Fruit fly (Drosophila melanogaster) whole organism, embryonic: Measurements from ENCODE around the gene CG34462.

Experiments
- Antp ChIP-seq: fragments of 200-800 bp; sonication (Bioruptor generic); optimal IDR thresholded peaks from 3 replicates; lab custom pipeline; 2016; ENCODE audit warnings: missing biosample characterization, missing genetic modification characterization
- Bteb2 ChIP-seq: fragments of 200-800 bp; sonication (Bioruptor generic); optimal IDR thresholded peaks from 2 replicates; lab custom pipeline; 2016; ENCODE audit warnings: missing biosample characterization, missing genetic modification characterization
- CG11085 ChIP-seq: fragments of 200-800 bp; sonication (Bioruptor generic); IDR thresholded peaks from 2 replicates; pipeline ENCODE4 v1.3.6; 2022; ENCODE audit warnings: missing biosample characterization, missing genetic modification characterization
- CG11247 ChIP-seq: fragments of 200-800 bp; sonication (Bioruptor generic); IDR thresholded peaks from 2 replicates; pipeline ENCODE4 v1.3.6; 2022; ENCODE audit warnings: missing biosample characterization, missing genetic modification characterization
- CG12942 ChIP-seq: fragments of 200-800 bp; sonication (Bioruptor generic); optimal IDR thresholded peaks from 3 replicates; lab custom pipeline; 2016; ENCODE audit warnings: missing biosample characterization, missing genetic modification characterization
- CG14441 ChIP-seq: fragments of 200-800 bp; sonication (Bioruptor generic); IDR thresholded peaks from 2 replicates; pipeline ENCODE4 v1.3.6; 2022; ENCODE audit warnings: missing biosample characterization, missing genetic modification characterization
- CG15269 ChIP-seq: fragments of 200-800 bp; sonication (Bioruptor generic); optimal IDR thresholded peaks from 2 replicates; lab custom pipeline; 2018; ENCODE audit warnings: missing biosample characterization, mild to moderate bottlenecking, missing genetic modification characterization, moderate library complexity
- CG15479 ChIP-seq: fragments of 200-800 bp; sonication (Bioruptor generic); optimal IDR thresholded peaks from 3 replicates; lab custom pipeline; 2019; ENCODE audit warnings: missing biosample characterization, mild to moderate bottlenecking, missing genetic modification characterization, moderate library complexity
- CG17912 ChIP-seq: fragments of 200-800 bp; sonication (Bioruptor generic); optimal IDR thresholded peaks from 2 replicates; lab custom pipeline; 2018; ENCODE audit warnings: missing biosample characterization, mild to moderate bottlenecking, missing genetic modification characterization
- CG2129 ChIP-seq: fragments of 200-800 bp; sonication (Bioruptor generic); IDR thresholded peaks from 2 replicates; pipeline ENCODE4 v1.3.6; 2022; ENCODE audit warnings: missing biosample characterization, missing genetic modification characterization; ENCODE audit not compliant: partially characterized antibody
- CG2199 ChIP-seq: fragments of 200-800 bp; sonication (Bioruptor generic); IDR thresholded peaks from 3 replicates; pipeline ENCODE4 v1.3.6; 2022; ENCODE audit warnings: missing biosample characterization, missing genetic modification characterization
- CG3995 ChIP-seq: fragments of 200-800 bp; sonication (Bioruptor generic); optimal IDR thresholded peaks from 3 replicates; lab custom pipeline; 2016; ENCODE audit warnings: missing biosample characterization, missing genetic modification characterization
- CG6175 ChIP-seq: fragments of 200-800 bp; sonication (Bioruptor generic); IDR thresholded peaks from 3 replicates; pipeline ENCODE4 v1.3.6; 2022; ENCODE audit warnings: missing biosample characterization, missing genetic modification characterization
- CG7271 ChIP-seq: fragments of 200-800 bp; sonication (Bioruptor generic); optimal IDR thresholded peaks from 2 replicates; lab custom pipeline; 2018; ENCODE audit warnings: missing biosample characterization, mild to moderate bottlenecking, missing genetic modification characterization, moderate library complexity
- CG8290 ChIP-seq, 3 experiments: fragments of 200-800 bp; sonication (Bioruptor generic); optimal IDR thresholded peaks; 2 replicates each; lab custom pipeline; 2016 to 2019; ENCODE audit warnings: missing biosample characterization in 3 of 3, missing genetic modification characterization in 3 of 3, mild to moderate bottlenecking in 2 of 3, moderate library complexity in 1 of 3
- CG9609 ChIP-seq: fragments of 200-800 bp; sonication (Bioruptor generic); optimal IDR thresholded peaks from 3 replicates; lab custom pipeline; 2016; ENCODE audit warnings: missing biosample characterization, missing genetic modification characterization
- Dfd ChIP-seq, 2 experiments: fragments of >200 bp; optimal IDR thresholded peaks; 2 replicates each; lab custom pipeline; 2017; ENCODE audit warnings: missing biosample characterization in 2 of 2, missing genetic modification characterization in 2 of 2
- Doc2 ChIP-seq: fragments of 200-800 bp; sonication (Bioruptor generic); IDR thresholded peaks from 2 replicates; pipeline ENCODE4 v1.3.6; 2022; ENCODE audit warnings: missing biosample characterization, missing genetic modification characterization
- Dp ChIP-seq: fragments of 200-800 bp; sonication (Bioruptor generic); optimal IDR thresholded peaks from 2 replicates; lab custom pipeline; 2018; ENCODE audit warnings: missing biosample characterization, mild to moderate bottlenecking, missing genetic modification characterization, moderate library complexity
- Fer2 ChIP-seq: fragments of 200-800 bp; sonication (Bioruptor generic); optimal IDR thresholded peaks from 2 replicates; lab custom pipeline; 2018; ENCODE audit warnings: missing biosample characterization, mild to moderate bottlenecking, missing genetic modification characterization, moderate library complexity
- HmgZ ChIP-seq: fragments of 200-800 bp; sonication (Bioruptor generic); optimal IDR thresholded peaks from 2 replicates; lab custom pipeline; 2018; ENCODE audit warnings: missing biosample characterization, mild to moderate bottlenecking, missing genetic modification characterization
- Hr3 ChIP-seq: fragments of 200-800 bp; sonication (Bioruptor generic); optimal IDR thresholded peaks from 3 replicates; lab custom pipeline; 2016; ENCODE audit warnings: missing biosample characterization, missing genetic modification characterization
- Jarid2 ChIP-seq: fragments of 200-800 bp; sonication (Bioruptor generic); optimal IDR thresholded peaks from 3 replicates; lab custom pipeline; 2017; ENCODE audit warnings: mild to moderate bottlenecking, missing biosample characterization, missing genetic modification reagents, missing genetic modification characterization
- Poxn ChIP-seq: fragments of 200-800 bp; sonication (Bioruptor generic); IDR thresholded peaks from 2 replicates; pipeline ENCODE4 v1.3.6; 2022; ENCODE audit warnings: missing biosample characterization, missing genetic modification characterization
- Sox102F ChIP-seq: fragments of 200-800 bp; sonication (Bioruptor generic); optimal IDR thresholded peaks from 2 replicates; lab custom pipeline; 2018; ENCODE audit warnings: missing biosample characterization, mild to moderate bottlenecking, missing genetic modification characterization, moderate library complexity
- caup ChIP-seq: fragments of 200-800 bp; sonication (Bioruptor generic); optimal IDR thresholded peaks from 3 replicates; lab custom pipeline; 2017; ENCODE audit warnings: missing biosample characterization, mild to moderate bottlenecking, missing genetic modification characterization, moderate library complexity; ENCODE audit not compliant: severe bottlenecking
- chn ChIP-seq: fragments of 200-800 bp; sonication (Bioruptor generic); optimal IDR thresholded peaks from 2 replicates; lab custom pipeline; 2016; ENCODE audit warnings: missing biosample characterization, missing genetic modification characterization
- ci ChIP-seq: fragments of 200-800 bp; sonication (Bioruptor generic); IDR thresholded peaks from 3 replicates; pipeline ENCODE4 v1.3.6; 2022; ENCODE audit warnings: missing biosample characterization, missing genetic modification characterization
- dan ChIP-seq: fragments of 200-800 bp; sonication (Bioruptor generic); IDR thresholded peaks from 2 replicates; pipeline ENCODE4 v1.3.6; 2022; ENCODE audit warnings: missing biosample characterization, missing genetic modification characterization
- dmrt99B ChIP-seq: fragments of 200-800 bp; sonication (Bioruptor generic); optimal IDR thresholded peaks from 2 replicates; lab custom pipeline; 2018; ENCODE audit warnings: missing biosample characterization, mild to moderate bottlenecking, missing genetic modification characterization, moderate library complexity
- emc ChIP-seq: fragments of 200-800 bp; sonication (Bioruptor generic); optimal IDR thresholded peaks from 2 replicates; lab custom pipeline; 2016; ENCODE audit warnings: missing biosample characterization, missing genetic modification characterization
- gfzf ChIP-seq: fragments of 200-800 bp; sonication (Bioruptor generic); optimal IDR thresholded peaks from 2 replicates; lab custom pipeline; 2016; ENCODE audit warnings: missing biosample characterization, mild to moderate bottlenecking, missing genetic modification characterization, moderate library complexity
- gsb-n ChIP-seq: fragments of 200-800 bp; sonication (Bioruptor generic); optimal IDR thresholded peaks from 3 replicates; lab custom pipeline; 2018; ENCODE audit warnings: missing biosample characterization, mild to moderate bottlenecking, missing genetic modification characterization
- hth ChIP-seq: fragments of >200 bp; optimal IDR thresholded peaks from 2 replicates; lab custom pipeline; 2017; ENCODE audit warnings: inconsistent platforms
- insv ChIP-seq, 2 experiments: fragments of 200-800 bp; sonication (Bioruptor generic); optimal IDR thresholded peaks; 3 replicates each; lab custom pipeline; 2016 to 2018; ENCODE audit warnings: missing biosample characterization in 2 of 2, missing genetic modification characterization in 2 of 2
- jing ChIP-seq: fragments of 200-800 bp; sonication (Bioruptor generic); optimal IDR thresholded peaks from 2 replicates; lab custom pipeline; 2018; ENCODE audit warnings: missing biosample characterization, mild to moderate bottlenecking, missing genetic modification characterization
- klu ChIP-seq: fragments of 200-800 bp; sonication (Bioruptor generic); IDR thresholded peaks from 2 replicates; pipeline ENCODE4 v1.3.6; 2022; ENCODE audit warnings: missing biosample characterization, missing genetic modification characterization
- mld ChIP-seq: fragments of 200-800 bp; sonication (Bioruptor generic); IDR thresholded peaks from 3 replicates; pipeline ENCODE4 v1.3.6; 2022; ENCODE audit warnings: missing biosample characterization, missing genetic modification characterization; ENCODE audit not compliant: partially characterized antibody
- nerfin-1 ChIP-seq: fragments of 200-800 bp; sonication (Bioruptor generic); optimal IDR thresholded peaks from 3 replicates; lab custom pipeline; 2019; ENCODE audit warnings: missing biosample characterization, mild to moderate bottlenecking, missing genetic modification characterization, moderate library complexity
- org-1 ChIP-seq: fragments of 200-800 bp; sonication (Bioruptor generic); optimal IDR thresholded peaks from 2 replicates; lab custom pipeline; 2017; ENCODE audit warnings: missing biosample characterization, missing genetic modification characterization
- pan ChIP-seq, 4 experiments: fragments of >200 bp in 3 of 4; fragments of 200-800 bp in 1 of 4; sonication (Bioruptor generic) in 1 of 4; optimal IDR thresholded peaks in 3 of 4; IDR thresholded peaks in 1 of 4; 2 replicates each; pipeline versions ENCODE4 v1.3.6 to Lab custom; 2017 to 2022; ENCODE audit warnings: missing biosample characterization in 2 of 4, missing genetic modification characterization in 2 of 4, mixed read lengths in 1 of 4
- prd ChIP-seq, 3 experiments: fragments of >200 bp in 2 of 3; fragments of 200-800 bp in 1 of 3; sonication (Bioruptor generic) in 1 of 3; optimal IDR thresholded peaks in 2 of 3; IDR thresholded peaks in 1 of 3; 2 replicates in 2 of 3; 3 replicates in 1 of 3; pipeline versions ENCODE4 v1.3.6 to Lab custom; 2017 to 2022; ENCODE audit warnings: missing biosample characterization in 1 of 3, missing genetic modification characterization in 1 of 3
- scrt ChIP-seq: fragments of 200-800 bp; sonication (Bioruptor generic); optimal IDR thresholded peaks from 2 replicates; lab custom pipeline; 2018; ENCODE audit warnings: missing biosample characterization, mild to moderate bottlenecking, missing genetic modification characterization, moderate library complexity
- sim ChIP-seq: fragments of 200-800 bp; sonication (Bioruptor generic); IDR thresholded peaks from 2 replicates; pipeline ENCODE4 v1.3.6; 2022; ENCODE audit warnings: missing biosample characterization, missing genetic modification characterization
- slou ChIP-seq: fragments of 200-800 bp; sonication (Bioruptor generic); optimal IDR thresholded peaks from 3 replicates; lab custom pipeline; 2016; ENCODE audit warnings: missing biosample characterization, missing genetic modification characterization
- tio ChIP-seq: fragments of 200-800 bp; sonication (Bioruptor generic); optimal IDR thresholded peaks from 2 replicates; lab custom pipeline; 2017; ENCODE audit warnings: missing biosample characterization, missing genetic modification characterization, inconsistent platforms
- trh ChIP-seq: fragments of 200-800 bp; sonication (Bioruptor generic); optimal IDR thresholded peaks from 2 replicates; lab custom pipeline; 2016; ENCODE audit warnings: missing biosample characterization, missing genetic modification characterization
- vvl ChIP-seq: fragments of 200-800 bp; sonication (Bioruptor generic); IDR thresholded peaks from 2 replicates; pipeline ENCODE4 v1.3.6; 2022; ENCODE audit warnings: missing biosample characterization, missing genetic modification characterization

The CG34462 gene

DNA sequence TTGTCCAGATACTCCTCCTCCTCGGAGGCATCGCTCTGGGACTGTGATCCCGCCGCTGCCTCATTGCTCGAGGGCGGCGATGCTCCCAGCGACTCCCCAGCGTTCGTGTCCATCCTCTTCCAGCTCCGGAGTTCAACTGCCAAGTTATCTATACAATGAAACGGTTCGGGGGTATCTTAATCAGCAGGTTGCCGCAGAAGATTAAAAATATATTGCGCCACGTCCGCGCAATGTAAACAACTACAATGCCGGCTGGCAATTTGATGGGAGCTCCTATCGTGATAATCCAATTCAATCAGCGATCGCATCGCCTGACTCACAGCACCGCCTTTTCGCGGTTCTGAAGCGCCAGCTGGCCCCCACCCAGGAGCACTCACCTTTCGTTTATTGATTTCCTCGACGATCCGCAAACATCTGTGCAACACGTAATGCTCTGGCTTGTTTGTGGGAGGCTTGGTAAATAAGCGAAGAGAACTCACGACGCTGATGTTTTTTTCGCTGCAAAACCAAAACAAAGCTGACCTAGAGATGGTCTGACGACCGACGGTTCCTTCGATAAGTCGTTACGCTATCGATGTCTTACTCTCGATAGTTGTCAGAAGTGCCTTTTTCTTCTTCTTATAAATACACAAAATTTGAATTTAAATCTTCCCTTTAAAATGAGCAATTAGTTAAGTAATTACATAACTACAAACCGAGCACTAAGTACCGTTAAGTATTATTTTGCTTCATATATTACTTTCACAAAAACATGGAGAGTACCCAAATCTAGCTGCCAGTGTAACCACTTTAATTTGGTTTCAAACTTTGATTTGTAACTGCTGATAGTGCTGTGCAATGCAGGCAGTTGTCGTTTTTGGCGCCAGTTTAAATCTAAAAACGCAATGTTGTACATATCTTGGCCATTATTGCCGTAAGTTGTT, 38.8 kb upstream of the CG34462 start, which contains the start of gene cert (continued):
- no peak for TF ChIP-seq nerfin-1 (tag; lab: Kevin White, UChicago)
- no peak for TF ChIP-seq trh (GFP tag; lab: Kevin White, UChicago)
- no peak for TF ChIP-seq Antp (GFP tag; lab: Kevin White, UChicago)
- TF ChIP-seq Dp (GFP tag; lab: Kevin White, UChicago): peak; percentile 87
- no peak for TF ChIP-seq prd (optimal IDR thresholded peaks at IDR 0.05; lab: Kevin White, UChicago)
- 0 out of 3 replicates have a peak, but pooled peaks have one; percentile 11 for TF ChIP-seq prd (GFP tag; IDR thresholded peaks at IDR 0.05; lab: Robert Waterston, UW)
- TF ChIP-seq CG12942: no peak
- no peak for TF ChIP-seq CG7271 (tag; lab: Kevin White, UChicago)
- TF ChIP-seq klu (GFP tag; lab: Robert Waterston, UW): no peak
- no peak for TF ChIP-seq CG2199 (GFP tag; lab: Robert Waterston, UW)
- no peak for TF ChIP-seq sim (GFP tag; lab: Robert Waterston, UW)
- 0 out of 2 replicates have a peak, but pooled peaks have one; percentile 29 for TF ChIP-seq vvl (GFP tag; lab: Robert Waterston, UW)
- peak; percentile 21 for TF ChIP-seq Hr3 (GFP tag; lab: Kevin White, UChicago)
- TF ChIP-seq insv (GFP tag; optimal IDR thresholded peaks at IDR 0.05; lab: Kevin White, UChicago): no peak
- no peak for TF ChIP-seq CG8290 (GFP tag; optimal IDR thresholded peaks at IDR 0.05; lab: Kevin White, UChicago)
- TF ChIP-seq CG8290 (tag; optimal IDR thresholded peaks at IDR 0.05; lab: Kevin White, UChicago): no peak
- no peak for TF ChIP-seq CG9609 (GFP tag; lab: Kevin White, UChicago)
- no peak for TF ChIP-seq CG17912 (GFP tag; lab: Kevin White, UChicago)
- peak; percentile 37 for TF ChIP-seq CG3995
- TF ChIP-seq HmgZ (tag; lab: Kevin White, UChicago): no peak
- no peak for TF ChIP-seq chn (GFP tag; lab: Kevin White, UChicago)
- no peak for TF ChIP-seq tio (GFP tag; lab: Kevin White, UChicago)
- TF ChIP-seq CG11247 (GFP tag; lab: Robert Waterston, UW): no peak
- peak; percentile 76 for TF ChIP-seq CG2129 (GFP tag; lab: Robert Waterston, UW)
- TF ChIP-seq scrt (GFP tag; lab: Kevin White, UChicago): peak; percentile 26
- no peak for TF ChIP-seq dan (GFP tag; lab: Robert Waterston, UW)
- TF ChIP-seq org-1 (GFP tag; lab: Kevin White, UChicago): no peak
- peak; percentile 83; the same call in 2 of the 3 replicates for TF ChIP-seq mld
- no peak for TF ChIP-seq caup
- peak; percentile 37 for TF ChIP-seq gsb-n (tag; lab: Kevin White, UChicago)
- TF ChIP-seq gfzf (GFP tag; lab: Kevin White, UChicago): peak; percentile 46
- TF ChIP-seq CG15269 (tag; lab: Kevin White, UChicago): no peak
- no peak for TF ChIP-seq CG15479
- TF ChIP-seq Sox102F (GFP tag; lab: Kevin White, UChicago): no peak
- TF ChIP-seq CG6175: no peak
- no peak for TF ChIP-seq CG14441
- no peak for TF ChIP-seq Bteb2 (GFP tag; lab: Kevin White, UChicago)
- no peak for TF ChIP-seq Dfd (GFP tag; optimal IDR thresholded peaks at IDR 0.05; lab: Kevin White, UChicago)
- TF ChIP-seq Doc2 (GFP tag; lab: Robert Waterston, UW): no peak
- TF ChIP-seq hth (lab: Kevin White, UChicago): no peak
- no peak for TF ChIP-seq Fer2 (tag; lab: Kevin White, UChicago)
- TF ChIP-seq dmrt99B (tag; lab: Kevin White, UChicago): no peak
- no peak for TF ChIP-seq CG11085 (GFP tag; lab: Robert Waterston, UW)
- no peak for TF ChIP-seq slou (GFP tag; lab: Kevin White, UChicago)
- no peak for TF ChIP-seq Jarid2 (GFP tag; lab: Kevin White, UChicago)
- no peak for TF ChIP-seq emc (GFP tag; lab: Kevin White, UChicago)
- no peak for TF ChIP-seq pan (optimal IDR thresholded peaks at IDR 0.05; lab: Kevin White, UChicago)
- no peak for TF ChIP-seq pan (GFP tag; optimal IDR thresholded peaks at IDR 0.05 in 1 of 2, IDR thresholded peaks at IDR 0.05 in 1 of 2)
- TF ChIP-seq Poxn (GFP tag; lab: Robert Waterston, UW): no peak
- no peak for TF ChIP-seq ci (GFP tag; lab: Robert Waterston, UW)
- TF ChIP-seq jing (GFP tag; lab: Kevin White, UChicago): no peak
